Worm (Caenorhabditis elegans): ENCODE measurements around the gene cyn-9.

ce11 chrIII:3723726-3724125 lies 24.3 kb upstream of the cyn-9 start:
- TF ChIP-seq him-1 (tag; optimal IDR thresholded peaks at IDR 0.05) (no peak), dao-5 (tag; optimal IDR thresholded peaks at IDR 0.05) (no peak), W03F9.2 (tag; optimal IDR thresholded peaks at IDR 0.05) (no peak)

All from whole organism, L4/young adult.